Fruit fly (Drosophila melanogaster): Measurements from ENCODE around the gene mTerf5.

The mTerf5 gene

dm6 chr3R:18185385-18185784, 38.1 kb downstream of the mTerf5 start, which contains the start of the genes Arp5 and CG7208 (continued):
- TF ChIP-seq CG32532 (GFP tag; IDR thresholded peaks at IDR 0.05) = peak; percentile 63

dm6 chr3R:18183244-18183643, 40.2 kb downstream of the mTerf5 start, which contains the start of gene cdm:
Gene cdm (minus strand): TSS chr3R:18183479.
- TF ChIP-seq CG10267 (tag; optimal IDR thresholded peaks at IDR 0.05) (peak; percentile 69), MESR4 (GFP tag; optimal IDR thresholded peaks at IDR 0.05) (peak; percentile 94), CG15479 (GFP tag; optimal IDR thresholded peaks at IDR 0.05) (no peak), bcd (GFP tag; optimal IDR thresholded peaks at IDR 0.05) (peak; percentile 3), Spps (tag; optimal IDR thresholded peaks at IDR 0.05) (no peak), CG12299 (tag; optimal IDR thresholded peaks at IDR 0.05) (no peak), CG10654 (GFP tag; optimal IDR thresholded peaks at IDR 0.05) (no peak), CG6791 (GFP tag; IDR thresholded peaks at IDR 0.05; ENCODE audit: partially characterized antibody) (no peak), rib (GFP tag; IDR thresholded peaks at IDR 0.05) (peak; percentile 3; the same call in 1 of the 2 replicates), CG34376 (GFP tag; optimal IDR thresholded peaks at IDR 0.05) (no peak), CG7987 (GFP tag; optimal IDR thresholded peaks at IDR 0.05) (no peak), CG9727 (GFP tag; optimal IDR thresholded peaks at IDR 0.05) (no peak), D19A (tag; optimal IDR thresholded peaks at IDR 0.05) (no peak), row (GFP tag; IDR thresholded peaks at IDR 0.05) (peak; percentile 51), Med (GFP tag) (peak; percentile 80), CG4424 (GFP tag; optimal IDR thresholded peaks at IDR 0.05) (no peak), amos (GFP tag; IDR thresholded peaks at IDR 0.05; ENCODE audit: partially characterized antibody) (0 out of 2 replicates have a peak, but pooled peaks have one; percentile 3), CG3281 (GFP tag; optimal IDR thresholded peaks at IDR 0.05) (no peak), dimm (GFP tag; IDR thresholded peaks at IDR 0.05) (no peak), Antp (GFP tag; optimal IDR thresholded peaks at IDR 0.05) (no peak), z (GFP tag; IDR thresholded peaks at IDR 0.05) (0 out of 3 replicates have a peak, but pooled peaks have one; percentile 35), insv (GFP tag; optimal IDR thresholded peaks at IDR 0.05) (no peak), NC2β (GFP tag; optimal IDR thresholded peaks at IDR 0.05) (no peak), sna (GFP tag; IDR thresholded peaks at IDR 0.05; ENCODE audit: partially characterized antibody) (peak; percentile 27; the same call in 1 of the 2 replicates), CG2116 (GFP tag; optimal IDR thresholded peaks at IDR 0.05) (peak; percentile 27), her (GFP tag; optimal IDR thresholded peaks at IDR 0.05) (no peak), GATAe (GFP tag; conservative IDR thresholded peaks at IDR 0.05) (no peak), CG6765 (GFP tag; optimal IDR thresholded peaks at IDR 0.05) (peak; percentile 6), CG2120 (GFP tag; optimal IDR thresholded peaks at IDR 0.05) (no peak), jumu (GFP tag; optimal IDR thresholded peaks at IDR 0.05) (no peak), Hmx (GFP tag; optimal IDR thresholded peaks at IDR 0.05) (no peak), CG9609 (GFP tag; optimal IDR thresholded peaks at IDR 0.05) (no peak), Opbp (GFP tag; IDR thresholded peaks at IDR 0.05; ENCODE audit: partially characterized antibody) (peak; percentile 45; the same call in 1 of the 3 replicates), C15 (GFP tag; IDR thresholded peaks at IDR 0.05) (no peak), CG10431 (GFP tag; optimal IDR thresholded peaks at IDR 0.05) (no peak), CG12155 (GFP tag; optimal IDR thresholded peaks at IDR 0.05) (no peak), CG15696 (tag; optimal IDR thresholded peaks at IDR 0.05) (no peak), kah (GFP tag; optimal IDR thresholded peaks at IDR 0.05) (no peak), CG17186 (GFP tag; optimal IDR thresholded peaks at IDR 0.05) (peak; percentile 19), salm (tag; optimal IDR thresholded peaks at IDR 0.05) (no peak), CG1024 (GFP tag; IDR thresholded peaks at IDR 0.05) (no peak), TFAM (GFP tag; optimal IDR thresholded peaks at IDR 0.05) (no peak), CG3163 (GFP tag; optimal IDR thresholded peaks at IDR 0.05) (no peak), CG11560 (tag; IDR thresholded peaks at IDR 0.05) (no peak), ham (GFP tag; IDR thresholded peaks at IDR 0.05) (no peak), Ets65A (GFP tag) (no peak), Dfd (GFP tag; optimal IDR thresholded peaks at IDR 0.05) (no peak), CG13287 (GFP tag; IDR thresholded peaks at IDR 0.05; ENCODE audit: partially characterized antibody) (0 out of 2 replicates have a peak, but pooled peaks have one; percentile 37)
